Worm (Caenorhabditis elegans) whole organism, L1 larva: Measurements from ENCODE around the gene mlc-2.

ENCODE experiments used
- C04F5.9 ChIP-seq: sonication (generic microtip); optimal IDR thresholded peaks from 2 replicates; lab custom pipeline; 2016; ENCODE audit warnings: missing genetic modification characterization, missing compliant biosample characterization
- C16A3.4 ChIP-seq: fragments of 150-350 bp; optimal IDR thresholded peaks from 2 replicates; lab custom pipeline; 2014; ENCODE audit warnings: missing biosample characterization, missing genetic modification characterization
- C34B4.2 ChIP-seq: sonication (generic microtip); optimal IDR thresholded peaks from 2 replicates; lab custom pipeline; 2017; ENCODE audit warnings: mild to moderate bottlenecking, missing genetic modification characterization, missing compliant biosample characterization
- aly-2 ChIP-seq: fragments of 150-350 bp; optimal IDR thresholded peaks from 2 replicates; lab custom pipeline; 2014; ENCODE audit warnings: missing biosample characterization, missing genetic modification characterization
- ceh-63 ChIP-seq: fragments of 200-800 bp; sonication (Bioruptor generic); optimal IDR thresholded peaks from 2 replicates; lab custom pipeline; 2018; ENCODE audit warnings: mild to moderate bottlenecking, missing genetic modification characterization, missing compliant biosample characterization
- ceh-8 ChIP-seq: fragments of 200-800 bp; sonication (Bioruptor generic); optimal IDR thresholded peaks from 2 replicates; lab custom pipeline; 2018; ENCODE audit warnings: mild to moderate bottlenecking, missing genetic modification characterization, moderate library complexity, missing compliant biosample characterization
- ceh-90 ChIP-seq: sonication (generic microtip); optimal IDR thresholded peaks from 2 replicates; lab custom pipeline; 2016; ENCODE audit warnings: missing genetic modification characterization, missing compliant biosample characterization
- ces-1 ChIP-seq: fragments of 150-350 bp; optimal IDR thresholded peaks from 2 replicates; lab custom pipeline; 2014; ENCODE audit warnings: missing biosample characterization, missing genetic modification reagents, missing genetic modification characterization
- dsc-1 ChIP-seq: sonication (generic microtip); optimal IDR thresholded peaks from 2 replicates; lab custom pipeline; 2016; ENCODE audit warnings: mild to moderate bottlenecking, missing genetic modification characterization, missing compliant biosample characterization
- efl-1 ChIP-seq, 4 experiments: fragments of 150-350 bp; optimal IDR thresholded peaks in 3 of 4; peaks in 1 of 4; 1 replicate in 1 of 4; 2 replicates in 3 of 4; lab custom pipeline; 2014; ENCODE audit warnings: missing biosample characterization in 2 of 4, missing genetic modification characterization in 2 of 4, missing genetic modification reagents in 2 of 4
- efl-3 ChIP-seq: fragments of 200-800 bp; sonication (Bioruptor generic); optimal IDR thresholded peaks from 2 replicates; lab custom pipeline; 2018; ENCODE audit warnings: mild to moderate bottlenecking, missing genetic modification characterization, missing compliant biosample characterization
- egl-27 ChIP-seq, 2 experiments: fragments of 150-350 bp in 1 of 2; sonication (generic microtip); optimal IDR thresholded peaks; 3 replicates each; lab custom pipeline; 2017 to 2018; ENCODE audit warnings: missing biosample characterization in 2 of 2, missing genetic modification characterization in 2 of 2, missing genetic modification reagents in 2 of 2
- elt-2 ChIP-seq: sonication (generic microtip); optimal IDR thresholded peaks from 2 replicates; lab custom pipeline; 2016; ENCODE audit warnings: missing genetic modification characterization, mild to moderate bottlenecking, inconsistent platforms, missing compliant biosample characterization, missing genetic modification reagents
- ets-5 ChIP-seq: fragments of 200-800 bp; sonication (Bioruptor generic); IDR thresholded peaks from 2 replicates; pipeline ENCODE4 v1.3.6; 2022; ENCODE audit warnings: missing genetic modification characterization, missing compliant biosample characterization
- fkh-4 ChIP-seq: sonication (generic microtip); optimal IDR thresholded peaks from 2 replicates; lab custom pipeline; 2016; ENCODE audit warnings: missing compliant biosample characterization, missing genetic modification characterization, borderline replicate concordance
- fkh-8 ChIP-seq: sonication (generic microtip); optimal IDR thresholded peaks from 2 replicates; lab custom pipeline; 2016; ENCODE audit warnings: mild to moderate bottlenecking, missing genetic modification characterization, missing compliant biosample characterization
- fos-1 ChIP-seq: fragments of 150-350 bp; optimal IDR thresholded peaks from 2 replicates; lab custom pipeline; 2014; ENCODE audit warnings: missing biosample characterization, missing genetic modification characterization
- hlh-17 ChIP-seq: fragments of 200-800 bp; sonication (Bioruptor generic); optimal IDR thresholded peaks from 2 replicates; lab custom pipeline; 2018; ENCODE audit warnings: missing genetic modification characterization, mild to moderate bottlenecking, missing compliant biosample characterization, moderate library complexity, borderline replicate concordance
- hpl-2 ChIP-seq: fragments of 150-350 bp; optimal IDR thresholded peaks from 2 replicates; lab custom pipeline; 2014; ENCODE audit warnings: missing biosample characterization, missing genetic modification reagents, missing genetic modification characterization
- lin-13 ChIP-seq: fragments of 150-350 bp; optimal IDR thresholded peaks from 2 replicates; lab custom pipeline; 2014; ENCODE audit warnings: missing biosample characterization, missing genetic modification reagents, missing genetic modification characterization
- lin-14 ChIP-seq: fragments of 200-800 bp; sonication (Bioruptor generic); optimal IDR thresholded peaks from 2 replicates; lab custom pipeline; 2018; ENCODE audit warnings: mild to moderate bottlenecking, missing genetic modification characterization, moderate library complexity, missing compliant biosample characterization
- lin-35 ChIP-seq, 2 experiments: fragments of 150-350 bp; optimal IDR thresholded peaks; 2 replicates each; lab custom pipeline; 2014; ENCODE audit warnings: missing biosample characterization in 2 of 2, missing genetic modification characterization in 2 of 2, missing genetic modification reagents in 2 of 2
- lsy-2 ChIP-seq, 2 experiments: fragments of 150-350 bp; optimal IDR thresholded peaks; 2 replicates each; lab custom pipeline; 2014; ENCODE audit warnings: missing biosample characterization in 2 of 2, missing genetic modification characterization in 2 of 2
- mdl-1 ChIP-seq, 2 experiments: fragments of 150-350 bp; optimal IDR thresholded peaks; 2 replicates each; lab custom pipeline; 2014 to 2017; ENCODE audit warnings: missing biosample characterization in 2 of 2, missing genetic modification characterization in 2 of 2, inconsistent platforms in 1 of 2
- mep-1 ChIP-seq: fragments of 150-350 bp; optimal IDR thresholded peaks from 2 replicates; lab custom pipeline; 2014; ENCODE audit warnings: missing biosample characterization, missing genetic modification characterization
- nhr-11 ChIP-seq: fragments of 150-350 bp; optimal IDR thresholded peaks from 2 replicates; lab custom pipeline; 2014; ENCODE audit warnings: missing biosample characterization, missing genetic modification characterization
- nhr-20 ChIP-seq: sonication (generic microtip); optimal IDR thresholded peaks from 2 replicates; lab custom pipeline; 2016; ENCODE audit warnings: mild to moderate bottlenecking, missing genetic modification characterization, missing compliant biosample characterization
- nhr-237 ChIP-seq: fragments of 150-350 bp; optimal IDR thresholded peaks from 2 replicates; lab custom pipeline; 2014; ENCODE audit warnings: missing biosample characterization, missing genetic modification characterization
- nhr-28 ChIP-seq: fragments of 150-350 bp; optimal IDR thresholded peaks from 2 replicates; lab custom pipeline; 2014; ENCODE audit warnings: missing biosample characterization, missing genetic modification characterization
- nhr-71 ChIP-seq: sonication (generic microtip); optimal IDR thresholded peaks from 2 replicates; lab custom pipeline; 2016; ENCODE audit warnings: mild to moderate bottlenecking, missing genetic modification characterization, moderate library complexity, missing compliant biosample characterization
- nhr-85 ChIP-seq: sonication (generic microtip); peaks from one replicate; lab custom pipeline; 2016; ENCODE audit warnings: missing genetic modification characterization, inconsistent platforms, missing compliant biosample characterization
- nhr-90 ChIP-seq: sonication (generic microtip); optimal IDR thresholded peaks from 2 replicates; lab custom pipeline; 2016; ENCODE audit warnings: mild to moderate bottlenecking, missing genetic modification characterization, missing compliant biosample characterization; ENCODE audit not compliant: poor library complexity
- pag-3 ChIP-seq: sonication (generic microtip); optimal IDR thresholded peaks from 2 replicates; lab custom pipeline; 2017; ENCODE audit warnings: missing genetic modification characterization, mild to moderate bottlenecking, missing compliant biosample characterization, antibody characterized with exemption, borderline replicate concordance; ENCODE audit not compliant: insufficient read depth
- pax-3 ChIP-seq: fragments of 200-800 bp; sonication (Bioruptor generic); optimal IDR thresholded peaks from 2 replicates; lab custom pipeline; 2018; ENCODE audit warnings: mild to moderate bottlenecking, missing genetic modification characterization, moderate library complexity, missing compliant biosample characterization
- pqm-1 ChIP-seq: sonication (generic microtip); optimal IDR thresholded peaks from 3 replicates; lab custom pipeline; 2017; ENCODE audit warnings: missing biosample characterization, missing genetic modification characterization
- rnt-1 ChIP-seq: sonication (generic microtip); optimal IDR thresholded peaks from 2 replicates; lab custom pipeline; 2016; ENCODE audit warnings: mild to moderate bottlenecking, missing genetic modification characterization, moderate library complexity, missing compliant biosample characterization
- skn-1 ChIP-seq: fragments of 150-350 bp; optimal IDR thresholded peaks from 2 replicates; lab custom pipeline; 2014; ENCODE audit warnings: missing biosample characterization, missing genetic modification characterization
- snpc-4 ChIP-seq: fragments of 150-350 bp; optimal IDR thresholded peaks from 2 replicates; lab custom pipeline; 2014; ENCODE audit warnings: missing biosample characterization, missing genetic modification characterization
- snu-23 ChIP-seq: sonication (generic microtip); optimal IDR thresholded peaks from 2 replicates; lab custom pipeline; 2016; ENCODE audit warnings: missing genetic modification characterization, missing compliant biosample characterization
- sox-4 ChIP-seq: sonication (generic microtip); optimal IDR thresholded peaks from 2 replicates; lab custom pipeline; 2016; ENCODE audit warnings: missing genetic modification characterization, missing compliant biosample characterization
- sptf-1 ChIP-seq: fragments of 150-350 bp; optimal IDR thresholded peaks from 2 replicates; lab custom pipeline; 2014; ENCODE audit warnings: missing biosample characterization, missing genetic modification characterization
- sup-37 ChIP-seq: fragments of 200-800 bp; sonication (Bioruptor generic); optimal IDR thresholded peaks from 2 replicates; lab custom pipeline; 2018; ENCODE audit warnings: mild to moderate bottlenecking, missing genetic modification characterization, missing compliant biosample characterization
- tlp-1 ChIP-seq: fragments of 150-350 bp; optimal IDR thresholded peaks from 2 replicates; lab custom pipeline; 2014; ENCODE audit warnings: missing biosample characterization, missing genetic modification characterization
- unc-130 ChIP-seq: fragments of 150-350 bp; optimal IDR thresholded peaks from 2 replicates; lab custom pipeline; 2017; ENCODE audit warnings: missing biosample characterization, missing genetic modification characterization, inconsistent platforms
- unc-30 ChIP-seq: sonication (generic microtip); optimal IDR thresholded peaks from 2 replicates; lab custom pipeline; 2017; ENCODE audit warnings: missing biosample characterization, missing genetic modification characterization
- unc-86 ChIP-seq: sonication (generic microtip); optimal IDR thresholded peaks from 2 replicates; lab custom pipeline; 2016; ENCODE audit warnings: missing genetic modification characterization, missing compliant biosample characterization
- unc-98 ChIP-seq: fragments of 200-800 bp; sonication (Bioruptor generic); IDR thresholded peaks from 2 replicates; pipeline ENCODE4 v1.3.6; 2022; ENCODE audit warnings: missing genetic modification characterization, missing compliant biosample characterization
- ztf-11 ChIP-seq, 2 experiments: sonication (generic microtip); optimal IDR thresholded peaks; 2 replicates each; lab custom pipeline; 2016 to 2017; ENCODE audit warnings: missing genetic modification characterization in 2 of 2, missing biosample characterization in 1 of 2, missing compliant biosample characterization in 1 of 2

Gene mlc-2

ce11 chrX:17464801-17465200 is 8.4 kb upstream of the mlc-2 start, which contains the start of gene slc-17.1:
Gene slc-17.1 (minus strand): TSS chrX:17464901.
- no peak for TF ChIP-seq lin-13 (GFP tag; lab: Kevin White, UChicago)
- TF ChIP-seq lin-14 = peak; percentile 31

DNA sequence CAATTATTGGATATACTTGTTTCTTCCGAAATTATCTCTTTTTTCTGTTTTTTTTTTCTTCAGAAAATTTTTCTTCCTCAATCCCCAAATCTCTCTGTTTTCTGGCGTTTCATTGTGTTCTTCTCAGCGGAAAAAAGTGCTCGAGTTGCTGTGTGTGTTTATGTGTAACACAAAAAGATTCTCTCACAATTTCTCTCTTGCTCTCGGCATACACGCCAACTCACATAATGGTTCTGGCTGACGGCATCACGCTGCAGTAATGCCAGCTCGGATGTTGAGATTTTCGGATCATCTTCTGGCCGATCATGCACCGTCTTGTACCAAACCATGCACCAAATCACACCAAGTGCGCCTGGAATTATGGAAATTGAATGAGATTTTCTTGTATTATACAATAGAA is 5.6 kb upstream of the mlc-2 start:
- TF ChIP-seq efl-3 (GFP tag; lab: Kevin White, UChicago) (no peak), nhr-71 (tag; lab: Kevin White, UChicago) (peak; percentile 49), hpl-2 (GFP tag; lab: Kevin White, UChicago) (no peak), ces-1 (GFP tag; lab: Kevin White, UChicago) (no peak), unc-86 (tag; lab: Kevin White, UChicago) (no peak), ceh-8 (GFP tag; lab: Kevin White, UChicago) (no peak), rnt-1 (tag; lab: Kevin White, UChicago) (peak; percentile 28), mdl-1 (tag; optimal IDR thresholded peaks at IDR 0.05; lab: Kevin White, UChicago) (no peak), fkh-8 (tag; lab: Kevin White, UChicago) (no peak), dsc-1 (peak; percentile 44), ceh-90 (no peak), C04F5.9 (tag; lab: Kevin White, UChicago) (no peak), lin-14 (peak; percentile 67), unc-130 (tag; lab: Kevin White, UChicago) (no peak), efl-1 (optimal IDR thresholded peaks at IDR 0.05; lab: Kevin White, UChicago) (no peak), efl-1 (GFP tag; optimal IDR thresholded peaks at IDR 0.05 in 1 of 2; lab: Kevin White, UChicago) (peak in 1 of 2 experiments; percentile 27), nhr-85 (no peak), lsy-2 (tag; optimal IDR thresholded peaks at IDR 0.05; lab: Kevin White, UChicago) (peak in 1 of 2 experiments; percentile 9), sptf-1 (tag; lab: Kevin White, UChicago) (no peak), snpc-4 (no peak), hlh-17 (no peak), pax-3 (tag; lab: Kevin White, UChicago) (no peak), pag-3 (peak; percentile 28), snu-23 (peak; percentile 12), skn-1 (tag; lab: Kevin White, UChicago) (no peak)

DNA sequence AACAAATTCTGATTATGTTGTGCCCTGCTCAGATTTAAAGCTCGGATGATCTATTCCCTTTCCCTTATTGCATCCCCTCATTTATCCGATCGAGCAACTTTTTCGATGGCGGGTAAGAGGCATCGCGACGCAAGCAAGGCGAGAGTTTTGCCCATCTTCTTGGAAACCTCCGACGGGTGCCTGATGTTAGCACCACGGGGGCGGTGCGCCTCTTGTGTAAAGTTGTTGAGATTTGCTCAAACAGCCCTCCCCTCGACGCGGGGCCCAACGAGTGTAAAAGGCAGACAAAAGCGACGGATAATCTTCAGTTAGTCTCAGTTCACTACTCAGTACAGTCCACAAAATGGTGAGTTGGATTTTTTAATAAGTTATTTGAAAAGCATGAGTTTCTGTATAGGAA is 2.5 kb upstream of the mlc-2 start, which contains the start of gene mlc-1:
Gene mlc-1 (plus strand): TSS at position 324 of the 400 bp plus-strand sequence.
- TF ChIP-seq nhr-71 (tag; lab: Kevin White, UChicago) (peak; percentile 73), pqm-1 (tag; lab: Kevin White, UChicago) (no peak), rnt-1 (tag; lab: Kevin White, UChicago) (peak; percentile 55), snu-23 (peak; percentile 9), lin-35 (GFP tag; optimal IDR thresholded peaks at IDR 0.05; lab: Kevin White, UChicago) (no peak), C04F5.9 (tag; lab: Kevin White, UChicago) (no peak), sup-37 (peak; percentile 39), aly-2 (tag; lab: Kevin White, UChicago) (no peak), nhr-20 (tag; lab: Kevin White, UChicago) (peak; percentile 47), fkh-8 (tag; lab: Kevin White, UChicago) (no peak), hpl-2 (GFP tag; lab: Kevin White, UChicago) (no peak), pax-3 (tag; lab: Kevin White, UChicago) (no peak), unc-98 (GFP tag; lab: Robert Waterston, UW) (no peak), mep-1 (tag; lab: Kevin White, UChicago) (no peak), nhr-90 (no peak), C34B4.2 (tag; lab: Kevin White, UChicago) (no peak), tlp-1 (tag; lab: Kevin White, UChicago) (no peak), fos-1 (tag; lab: Kevin White, UChicago) (no peak), fkh-4 (tag; lab: Kevin White, UChicago) (no peak), nhr-237 (tag; lab: Kevin White, UChicago) (no peak), sox-4 (tag; lab: Kevin White, UChicago) (no peak), ceh-63 (GFP tag; lab: Kevin White, UChicago) (no peak), ets-5 (GFP tag; lab: Robert Waterston, UW) (no peak), egl-27 (tag; optimal IDR thresholded peaks at IDR 0.05; lab: Kevin White, UChicago) (no peak), nhr-11 (tag; lab: Kevin White, UChicago) (no peak), hlh-17 (no peak), unc-30 (no peak), nhr-28 (tag; lab: Kevin White, UChicago) (no peak), elt-2 (tag; lab: Kevin White, UChicago) (no peak), C16A3.4 (tag; lab: Kevin White, UChicago) (no peak), pag-3 (no peak), unc-86 (tag; lab: Kevin White, UChicago) (no peak), ces-1 (GFP tag; lab: Kevin White, UChicago) (no peak), ztf-11 (tag; optimal IDR thresholded peaks at IDR 0.05; lab: Kevin White, UChicago) (no peak), dsc-1 (peak; percentile 65)
